Fruit fly (Drosophila melanogaster) whole organism, embryonic: ENCODE results near the gene prd.

Experiments used
- CG18262 ChIP-seq: fragments of 200-800 bp; optimal IDR thresholded peaks from 3 replicates; lab custom pipeline; 2019; ENCODE audit warnings: missing biosample characterization, mild to moderate bottlenecking, missing genetic modification characterization, moderate library complexity
- Mes4 ChIP-seq: fragments of 200-800 bp; sonication (Bioruptor generic); optimal IDR thresholded peaks from 2 replicates; lab custom pipeline; 2016; ENCODE audit warnings: missing biosample characterization, missing genetic modification characterization
- Taf1 ChIP-seq: fragments of 200-800 bp; sonication (Bioruptor generic); IDR thresholded peaks from 2 replicates; pipeline ENCODE4 v1.3.6; 2022; ENCODE audit warnings: missing biosample characterization, missing genetic modification characterization
- tll ChIP-seq, 2 experiments: fragments of 200-800 bp in 1 of 2; fragments of >200 bp in 1 of 2; sonication (Bioruptor generic) in 1 of 2; optimal IDR thresholded peaks; 2 replicates each; lab custom pipeline; 2017 to 2019; ENCODE audit warnings: missing biosample characterization in 2 of 2, missing genetic modification characterization in 2 of 2, mild to moderate bottlenecking in 1 of 2, moderate library complexity in 1 of 2
- ttk ChIP-seq: fragments of 200-800 bp; sonication (Bioruptor generic); IDR thresholded peaks from 2 replicates; pipeline ENCODE4 v2.1.2; 2022; ENCODE audit warnings: missing biosample characterization, missing genetic modification characterization

DNA sequence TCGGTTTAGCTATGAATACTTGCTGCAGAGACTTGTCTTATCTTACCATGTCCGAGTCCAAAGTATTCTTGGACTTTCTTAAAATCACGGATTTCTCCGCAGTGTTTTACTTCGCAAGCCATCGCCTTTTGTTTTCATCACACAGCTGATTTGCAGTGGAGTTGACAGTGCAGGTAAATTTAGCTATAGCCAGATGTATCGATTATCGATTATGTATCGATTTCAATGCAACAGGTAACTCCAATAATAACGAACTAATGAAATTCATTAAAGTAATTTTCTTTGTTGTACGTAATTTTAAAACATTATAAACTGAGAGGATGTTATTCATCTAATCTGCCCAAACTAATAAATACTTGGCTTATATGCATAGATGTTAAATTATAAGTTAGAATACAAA is 22.6 kb downstream of the prd start, which contains the start of gene Rab3-GAP:
- no peak for TF ChIP-seq ttk (GFP tag; lab: Robert Waterston, UW)
- peak; percentile 43 for TF ChIP-seq CG18262 (tag; lab: Kevin White, UChicago)
- no peak for TF ChIP-seq tll (GFP tag; optimal IDR thresholded peaks at IDR 0.05; lab: Kevin White, UChicago)
- no peak for TF ChIP-seq Taf1 (GFP tag; lab: Robert Waterston, UW)
- no peak for TF ChIP-seq Mes4 (GFP tag; lab: Kevin White, UChicago)
